Fruit fly (Drosophila melanogaster) whole organism, embryonic: ENCODE results near the gene Polr3A.

ENCODE experiments used
- Atf3 ChIP-seq: fragments of 200-800 bp; sonication (Bioruptor generic); optimal IDR thresholded peaks from 3 replicates; lab custom pipeline; 2016; ENCODE audit warnings: missing biosample characterization, missing genetic modification characterization
- CG10654 ChIP-seq: fragments of 200-800 bp; sonication (Bioruptor generic); optimal IDR thresholded peaks from 2 replicates; lab custom pipeline; 2016; ENCODE audit warnings: missing biosample characterization, missing genetic modification characterization
- CG10959 ChIP-seq: fragments of 200-800 bp; sonication (Bioruptor generic); IDR thresholded peaks from 2 replicates; pipeline ENCODE4 v1.3.6; 2022; ENCODE audit warnings: missing biosample characterization, missing genetic modification characterization
- CG11456 ChIP-seq: fragments of 200-800 bp; sonication (Bioruptor generic); IDR thresholded peaks from 3 replicates; pipeline ENCODE4 v1.3.6; 2022; ENCODE audit warnings: missing biosample characterization, missing genetic modification characterization
- CG12104 ChIP-seq: fragments of 200-800 bp; sonication (Bioruptor generic); optimal IDR thresholded peaks from 3 replicates; lab custom pipeline; 2016; ENCODE audit warnings: missing biosample characterization, missing genetic modification characterization
- CG12236 ChIP-seq: fragments of 200-800 bp; sonication (Bioruptor generic); optimal IDR thresholded peaks from 2 replicates; lab custom pipeline; 2016; ENCODE audit warnings: missing biosample characterization, missing genetic modification characterization
- CG12391 ChIP-seq: fragments of 200-800 bp; sonication (Bioruptor generic); optimal IDR thresholded peaks from 3 replicates; lab custom pipeline; 2018; ENCODE audit warnings: missing biosample characterization, mild to moderate bottlenecking, missing genetic modification characterization, moderate library complexity
- CG13296 ChIP-seq: fragments of 200-800 bp; sonication (Bioruptor generic); optimal IDR thresholded peaks from 3 replicates; lab custom pipeline; 2018; ENCODE audit warnings: missing biosample characterization, mild to moderate bottlenecking, missing genetic modification characterization
- CG16815 ChIP-seq: fragments of 200-800 bp; sonication (Bioruptor generic); optimal IDR thresholded peaks from 3 replicates; lab custom pipeline; 2017; ENCODE audit warnings: missing biosample characterization, mild to moderate bottlenecking, missing genetic modification characterization
- CG17829 ChIP-seq: fragments of 200-800 bp; optimal IDR thresholded peaks from 2 replicates; lab custom pipeline; 2019; ENCODE audit warnings: missing biosample characterization, mild to moderate bottlenecking, missing genetic modification characterization, moderate library complexity
- CG18764 ChIP-seq: fragments of 200-800 bp; sonication (Bioruptor generic); optimal IDR thresholded peaks from 3 replicates; lab custom pipeline; 2016; ENCODE audit warnings: missing biosample characterization, missing genetic modification characterization
- CG3407 ChIP-seq: fragments of 200-800 bp; sonication (Bioruptor generic); optimal IDR thresholded peaks from 2 replicates; lab custom pipeline; 2018; ENCODE audit warnings: missing biosample characterization, mild to moderate bottlenecking, missing genetic modification characterization
- CG34422 ChIP-seq: fragments of 200-800 bp; sonication (Bioruptor generic); IDR thresholded peaks from 3 replicates; pipeline ENCODE4 v1.3.6; 2022; ENCODE audit warnings: missing biosample characterization, missing genetic modification characterization
- CG42726 ChIP-seq: fragments of 200-800 bp; sonication (Bioruptor generic); IDR thresholded peaks from 2 replicates; pipeline ENCODE4 v1.3.6; 2022; ENCODE audit warnings: missing biosample characterization, missing genetic modification characterization; ENCODE audit not compliant: partially characterized antibody
- CG4282 ChIP-seq: fragments of 200-800 bp; sonication (Bioruptor generic); optimal IDR thresholded peaks from 2 replicates; lab custom pipeline; 2016; ENCODE audit warnings: missing biosample characterization, missing genetic modification characterization
- CG6175 ChIP-seq: fragments of 200-800 bp; sonication (Bioruptor generic); IDR thresholded peaks from 3 replicates; pipeline ENCODE4 v1.3.6; 2022; ENCODE audit warnings: missing biosample characterization, missing genetic modification characterization
- CG6813 ChIP-seq: fragments of 200-800 bp; sonication (Bioruptor generic); optimal IDR thresholded peaks from 2 replicates; lab custom pipeline; 2017; ENCODE audit warnings: missing biosample characterization, missing genetic modification characterization, mild to moderate bottlenecking, moderate library complexity, missing genetic modification reagents
- CG8765 ChIP-seq: fragments of 200-800 bp; sonication (Bioruptor generic); IDR thresholded peaks from 2 replicates; pipeline ENCODE4 v1.3.6; 2022; ENCODE audit warnings: missing biosample characterization, missing genetic modification characterization
- D19A ChIP-seq: fragments of 200-800 bp; optimal IDR thresholded peaks from 3 replicates; lab custom pipeline; 2019; ENCODE audit warnings: missing biosample characterization, mild to moderate bottlenecking, missing genetic modification characterization, moderate library complexity
- Fer3 ChIP-seq: fragments of 200-800 bp; sonication (Bioruptor generic); optimal IDR thresholded peaks from 2 replicates; lab custom pipeline; 2018; ENCODE audit warnings: missing biosample characterization, mild to moderate bottlenecking, missing genetic modification characterization, moderate library complexity
- Hsf ChIP-seq: fragments of 200-800 bp; sonication (Bioruptor generic); optimal IDR thresholded peaks from 3 replicates; lab custom pipeline; 2016; ENCODE audit warnings: missing biosample characterization, missing genetic modification characterization
- MTF-1 ChIP-seq: fragments of 200-800 bp; sonication (Bioruptor generic); optimal IDR thresholded peaks from 2 replicates; lab custom pipeline; 2018; ENCODE audit warnings: missing biosample characterization, mild to moderate bottlenecking, missing genetic modification characterization, borderline replicate concordance
- Nf-YC ChIP-seq: fragments of 200-800 bp; optimal IDR thresholded peaks from 3 replicates; lab custom pipeline; 2019; ENCODE audit warnings: missing biosample characterization, mild to moderate bottlenecking, missing genetic modification characterization, moderate library complexity
- Ravus ChIP-seq: fragments of 200-800 bp; sonication (Bioruptor generic); IDR thresholded peaks from 2 replicates; pipeline ENCODE4 v1.3.6; 2022; ENCODE audit warnings: missing biosample characterization, missing genetic modification characterization
- Rx ChIP-seq: fragments of 200-800 bp; sonication (Bioruptor generic); IDR thresholded peaks from 2 replicates; pipeline ENCODE4 v1.3.6; 2022; ENCODE audit warnings: missing biosample characterization, missing genetic modification characterization
- Xrp1 ChIP-seq: fragments of 200-800 bp; sonication (Bioruptor generic); IDR thresholded peaks from 2 replicates; pipeline ENCODE4 v1.3.6; 2022; ENCODE audit warnings: missing biosample characterization, missing genetic modification characterization
- amos ChIP-seq: fragments of 200-800 bp; sonication (Bioruptor generic); IDR thresholded peaks from 2 replicates; pipeline ENCODE4 v1.3.6; 2022; ENCODE audit warnings: missing biosample characterization, missing genetic modification characterization; ENCODE audit not compliant: partially characterized antibody
- ara ChIP-seq: fragments of 200-800 bp; sonication (Bioruptor generic); IDR thresholded peaks from 2 replicates; pipeline ENCODE4 v1.3.6; 2022; ENCODE audit warnings: missing biosample characterization, missing genetic modification characterization
- bigmax ChIP-seq: fragments of 200-800 bp; sonication (Bioruptor generic); optimal IDR thresholded peaks from 2 replicates; lab custom pipeline; 2018; ENCODE audit warnings: missing biosample characterization, mild to moderate bottlenecking, missing genetic modification characterization
- bsh ChIP-seq, 2 experiments: fragments of 200-800 bp; sonication (Bioruptor generic); optimal IDR thresholded peaks; 2 replicates each; lab custom pipeline; 2017 to 2018; ENCODE audit warnings: mild to moderate bottlenecking in 2 of 2, missing biosample characterization in 2 of 2, missing genetic modification characterization in 2 of 2, moderate library complexity in 1 of 2
- fd102C ChIP-seq: fragments of 200-800 bp; sonication (Bioruptor generic); optimal IDR thresholded peaks from 2 replicates; lab custom pipeline; 2018; ENCODE audit warnings: missing biosample characterization, mild to moderate bottlenecking, missing genetic modification characterization, moderate library complexity
- fru ChIP-seq: fragments of >200 bp; optimal IDR thresholded peaks from 2 replicates; lab custom pipeline; 2017
- gce ChIP-seq: fragments of 200-800 bp; sonication (Bioruptor generic); IDR thresholded peaks from 3 replicates; pipeline ENCODE4 v1.3.6; 2022; ENCODE audit warnings: missing biosample characterization, missing genetic modification characterization
- kah ChIP-seq: fragments of 200-800 bp; sonication (Bioruptor generic); optimal IDR thresholded peaks from 2 replicates; lab custom pipeline; 2018; ENCODE audit warnings: missing biosample characterization, mild to moderate bottlenecking, missing genetic modification characterization
- lilli ChIP-seq: fragments of 200-800 bp; sonication (Bioruptor generic); optimal IDR thresholded peaks from 3 replicates; lab custom pipeline; 2016; ENCODE audit warnings: missing biosample characterization, missing genetic modification characterization
- luna ChIP-seq: fragments of 200-800 bp; sonication (Bioruptor generic); optimal IDR thresholded peaks from 2 replicates; lab custom pipeline; 2016; ENCODE audit warnings: missing biosample characterization, missing genetic modification characterization
- maf-S ChIP-seq: fragments of 200-800 bp; sonication (Bioruptor generic); optimal IDR thresholded peaks from 2 replicates; lab custom pipeline; 2016; ENCODE audit warnings: missing biosample characterization, missing genetic modification characterization
- odd ChIP-seq: fragments of 200-800 bp; sonication (Bioruptor generic); optimal IDR thresholded peaks from 2 replicates; lab custom pipeline; 2017; ENCODE audit warnings: missing biosample characterization, mild to moderate bottlenecking, missing genetic modification characterization
- phol ChIP-seq: fragments of 200-800 bp; sonication (Bioruptor generic); optimal IDR thresholded peaks from 3 replicates; lab custom pipeline; 2018; ENCODE audit warnings: missing biosample characterization, mild to moderate bottlenecking, missing genetic modification characterization, moderate library complexity
- pita ChIP-seq: fragments of 200-800 bp; sonication (Bioruptor generic); optimal IDR thresholded peaks from 2 replicates; lab custom pipeline; 2017; ENCODE audit warnings: missing biosample characterization, mild to moderate bottlenecking, missing genetic modification characterization
- salm ChIP-seq: fragments of 200-800 bp; sonication (Bioruptor generic); optimal IDR thresholded peaks from 2 replicates; lab custom pipeline; 2018; ENCODE audit warnings: missing biosample characterization, mild to moderate bottlenecking, missing genetic modification characterization
- schlank ChIP-seq: fragments of 200-800 bp; sonication (Bioruptor generic); optimal IDR thresholded peaks from 2 replicates; lab custom pipeline; 2018; ENCODE audit warnings: missing biosample characterization, mild to moderate bottlenecking, missing genetic modification characterization
- slbo ChIP-seq: fragments of 200-800 bp; sonication (Bioruptor generic); IDR thresholded peaks from 2 replicates; pipeline ENCODE4 v1.3.6; 2022; ENCODE audit warnings: missing biosample characterization, missing genetic modification characterization
- sqz ChIP-seq: fragments of 200-800 bp; sonication (Bioruptor generic); optimal IDR thresholded peaks from 3 replicates; lab custom pipeline; 2018; ENCODE audit warnings: missing biosample characterization, mild to moderate bottlenecking, missing genetic modification characterization
- ssp ChIP-seq: fragments of 200-800 bp; sonication (Bioruptor generic); IDR thresholded peaks from 2 replicates; pipeline ENCODE4 v1.3.6; 2022; ENCODE audit warnings: missing biosample characterization, missing genetic modification characterization
- tio ChIP-seq: fragments of 200-800 bp; sonication (Bioruptor generic); optimal IDR thresholded peaks from 2 replicates; lab custom pipeline; 2017; ENCODE audit warnings: missing biosample characterization, missing genetic modification characterization, inconsistent platforms
- tll ChIP-seq, 2 experiments: fragments of 200-800 bp in 1 of 2; fragments of >200 bp in 1 of 2; sonication (Bioruptor generic) in 1 of 2; optimal IDR thresholded peaks; 2 replicates each; lab custom pipeline; 2017 to 2019; ENCODE audit warnings: missing biosample characterization in 2 of 2, missing genetic modification characterization in 2 of 2, mild to moderate bottlenecking in 1 of 2, moderate library complexity in 1 of 2
- trem ChIP-seq: fragments of 200-800 bp; optimal IDR thresholded peaks from 3 replicates; lab custom pipeline; 2019; ENCODE audit warnings: missing biosample characterization, mild to moderate bottlenecking, missing genetic modification characterization, moderate library complexity
- yki ChIP-seq: fragments of >200 bp; optimal IDR thresholded peaks from 3 replicates; lab custom pipeline; 2018
- zfh1 ChIP-seq: fragments of 200-800 bp; sonication (Bioruptor generic); IDR thresholded peaks from 3 replicates; pipeline ENCODE4 v1.3.6; 2022; ENCODE audit warnings: missing biosample characterization, missing genetic modification characterization

Polr3A gene

dm6 chrX:15802880-15803650 lies 40.3 kb downstream of the Polr3A start (continued):
- no peak for TF ChIP-seq fd102C
- TF ChIP-seq maf-S, result no peak
- TF ChIP-seq zfh1 (GFP tag; lab: Robert Waterston, UW), result 0 out of 3 replicates have a peak, but pooled peaks have one; percentile 24
- TF ChIP-seq Fer3 (tag; lab: Kevin White, UChicago), result peak; percentile 7
- TF ChIP-seq trem (tag; lab: Kevin White, UChicago), result peak; percentile 11
- no peak for TF ChIP-seq CG18764 (GFP tag; lab: Kevin White, UChicago)
- peak in 1 of 2 experiments; percentile 21 for TF ChIP-seq bsh (GFP tag; optimal IDR thresholded peaks at IDR 0.05; lab: Kevin White, UChicago)
- no peak for TF ChIP-seq gce
- no peak for TF ChIP-seq CG8765 (GFP tag; lab: Robert Waterston, UW)
- peak; percentile 72 for TF ChIP-seq ssp
- TF ChIP-seq CG12391, result peak; percentile 34
- no peak for TF ChIP-seq MTF-1 (GFP tag; lab: Kevin White, UChicago)
- peak; percentile 43 for TF ChIP-seq phol
- no peak for TF ChIP-seq sqz
- TF ChIP-seq tio (GFP tag; lab: Kevin White, UChicago), result no peak
- no peak for TF ChIP-seq salm
- TF ChIP-seq pita, result no peak
- TF ChIP-seq CG6175 (GFP tag; lab: Robert Waterston, UW), result no peak
- no peak for TF ChIP-seq luna (GFP tag; lab: Kevin White, UChicago)
- no peak for TF ChIP-seq Ravus (GFP tag; lab: Robert Waterston, UW)
- TF ChIP-seq CG10959, result no peak
- TF ChIP-seq CG6813 (GFP tag; lab: Kevin White, UChicago), result peak; percentile 24
- no peak for TF ChIP-seq CG3407 (GFP tag; lab: Kevin White, UChicago)
- TF ChIP-seq schlank (tag; lab: Kevin White, UChicago), result no peak
- no peak for TF ChIP-seq Xrp1 (GFP tag; lab: Robert Waterston, UW)
- no peak for TF ChIP-seq yki (lab: Kevin White, UChicago)
- no peak for TF ChIP-seq CG12104 (GFP tag; lab: Kevin White, UChicago)
- no peak for TF ChIP-seq CG34422 (GFP tag; lab: Robert Waterston, UW)
- TF ChIP-seq odd (GFP tag; lab: Kevin White, UChicago), result no peak
- TF ChIP-seq Rx, result no peak
- peak; percentile 33 for TF ChIP-seq CG17829
- peak; percentile 32 for TF ChIP-seq CG13296 (GFP tag; lab: Kevin White, UChicago)
- TF ChIP-seq CG12236 (GFP tag; lab: Kevin White, UChicago), result no peak
- TF ChIP-seq D19A, result peak; percentile 30
- no peak for TF ChIP-seq CG4282 (GFP tag; lab: Kevin White, UChicago)
- TF ChIP-seq Atf3, result no peak
- no peak for TF ChIP-seq CG16815
- peak; percentile 41 for TF ChIP-seq slbo (GFP tag; lab: Robert Waterston, UW)
- no peak for TF ChIP-seq fru
- TF ChIP-seq Nf-YC (tag; lab: Kevin White, UChicago), result peak; percentile 88
- peak; percentile 23 for TF ChIP-seq lilli (GFP tag; lab: Kevin White, UChicago)
- no peak for TF ChIP-seq kah (GFP tag; lab: Kevin White, UChicago)
- no peak for TF ChIP-seq CG10654 (GFP tag; lab: Kevin White, UChicago)
- peak; percentile 32; the same call in 1 of the 2 replicates for TF ChIP-seq CG42726
- TF ChIP-seq Hsf (GFP tag; lab: Kevin White, UChicago), result no peak
- TF ChIP-seq ara (GFP tag; lab: Robert Waterston, UW), result no peak
- TF ChIP-seq bigmax (GFP tag; lab: Kevin White, UChicago), result no peak
- TF ChIP-seq tll (GFP tag; optimal IDR thresholded peaks at IDR 0.05; lab: Kevin White, UChicago), result no peak
- no peak for TF ChIP-seq CG11456 (GFP tag; lab: Robert Waterston, UW)
- peak; percentile 86; the same call in 1 of the 2 replicates for TF ChIP-seq amos (GFP tag; lab: Robert Waterston, UW)
